Worm (Caenorhabditis elegans): ENCODE results near the gene ZK596.2.
"Not testable (repeated sequence)": the region's sequence is repeated elsewhere in the genome, so short reads cannot be mapped to it uniquely, and the experiment has no call there.

The ZK596.2 gene

DNA sequence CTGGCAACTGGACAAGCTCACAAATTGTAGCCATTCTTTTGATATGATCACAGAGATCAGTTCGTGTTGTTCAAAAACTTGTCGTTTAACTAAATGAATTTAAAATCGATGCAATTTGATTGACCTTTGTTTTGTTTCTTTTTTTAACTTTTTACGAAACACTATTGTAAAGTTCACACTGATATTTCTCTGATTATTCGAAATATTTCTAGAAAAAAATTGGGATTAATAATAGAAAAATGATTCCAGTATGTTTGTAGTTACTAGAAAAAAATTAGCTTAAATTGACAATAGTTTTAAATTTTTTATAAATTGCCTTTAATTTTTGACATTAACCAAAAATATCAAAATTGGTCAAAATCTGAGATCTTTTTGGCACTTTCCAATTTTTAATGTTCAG is at the start of gene ZK596.2:
ZK596.2 (minus strand) TSS at position 101 of the 400 bp plus-strand sequence.
- no peak for TF ChIP-seq sea-1 (GFP tag; conservative IDR thresholded peaks at IDR 0.05)
- no peak for TF ChIP-seq aly-1 (tag; optimal IDR thresholded peaks at IDR 0.05)
- TF ChIP-seq B0310.2 (tag; optimal IDR thresholded peaks at IDR 0.05): no peak
- TF ChIP-seq tbx-11 (GFP tag; IDR thresholded peaks at IDR 0.05): no peak
- no peak for TF ChIP-seq hmg-4 (GFP tag; optimal IDR thresholded peaks at IDR 0.05)
- no peak for TF ChIP-seq ceh-13 (GFP tag; optimal IDR thresholded peaks at IDR 0.05)
- TF ChIP-seq ama-1 (optimal IDR thresholded peaks at IDR 0.05): no peak
- no peak for TF ChIP-seq tbx-37 (GFP tag; conservative IDR thresholded peaks at IDR 0.05)
- no peak for TF ChIP-seq scrt-1 (GFP tag; IDR thresholded peaks at IDR 0.05)
- TF ChIP-seq hnd-1 (tag; optimal IDR thresholded peaks at IDR 0.05): no peak
- no peak for TF ChIP-seq pes-1 (GFP tag; IDR thresholded peaks at IDR 0.05)
- no peak for TF ChIP-seq F13C5.2 (tag; optimal IDR thresholded peaks at IDR 0.05)
- TF ChIP-seq hmbx-1 (tag; optimal IDR thresholded peaks at IDR 0.05): no peak
- TF ChIP-seq ceh-36 (tag; optimal IDR thresholded peaks at IDR 0.05): no peak

ce11 chrIV:10958230-10958588 is 49.1 kb upstream of the ZK596.2 start, which contains the start of gene sri-19:
Gene sri-19, plus strand, starts transcription at chrIV:10958372.
- TF ChIP-seq hnd-1 (tag; optimal IDR thresholded peaks at IDR 0.05) (no peak), B0310.2 (tag; optimal IDR thresholded peaks at IDR 0.05) (no peak), hmbx-1 (tag; optimal IDR thresholded peaks at IDR 0.05) (no peak), tbx-37 (GFP tag; conservative IDR thresholded peaks at IDR 0.05) (no peak), sea-1 (GFP tag; conservative IDR thresholded peaks at IDR 0.05) (no peak), aly-1 (tag; optimal IDR thresholded peaks at IDR 0.05) (no peak), scrt-1 (GFP tag; IDR thresholded peaks at IDR 0.05) (no peak), F13C5.2 (tag; optimal IDR thresholded peaks at IDR 0.05) (no peak), tra-4 (tag; optimal IDR thresholded peaks at IDR 0.05) (no peak), ets-7 (tag; optimal IDR thresholded peaks at IDR 0.05) (no peak), ama-1 (optimal IDR thresholded peaks at IDR 0.05) (no peak), ceh-36 (tag; optimal IDR thresholded peaks at IDR 0.05) (no peak)

DNA sequence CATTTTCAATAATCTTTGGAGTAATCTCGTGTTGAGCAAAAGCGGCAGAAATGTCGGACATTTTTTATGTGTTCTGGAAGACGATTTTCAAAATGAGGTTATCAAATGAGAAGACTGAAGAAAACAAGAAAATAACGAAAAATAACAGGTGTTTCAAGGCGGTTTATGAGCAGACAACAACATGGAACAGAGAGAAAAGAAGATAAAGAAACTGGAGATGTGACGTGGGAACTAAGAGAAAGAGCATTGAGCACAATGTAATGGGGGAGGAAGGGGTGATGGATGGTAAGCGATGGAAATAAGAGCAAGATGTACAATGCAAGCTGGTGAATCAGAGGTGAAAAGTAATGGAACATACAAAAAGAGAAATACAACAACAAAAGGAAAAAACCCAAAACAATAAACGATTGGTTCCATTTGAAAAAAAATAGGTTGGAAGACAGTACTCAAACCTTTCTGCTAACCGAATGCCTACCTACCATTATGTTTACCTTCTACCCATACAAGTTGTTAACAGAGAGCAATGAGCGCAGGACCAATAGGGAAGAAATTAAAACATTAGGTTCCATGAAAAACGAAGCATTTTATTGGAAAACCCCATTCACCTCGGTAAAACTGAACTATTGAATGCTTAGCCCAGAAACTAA is 48.6 kb upstream of the ZK596.2 start, which contains the start of gene Y69E1A.5:
Y69E1A.5 (minus strand) TSS at position 73 of the 647 bp plus-strand sequence.
- TF ChIP-seq hnd-1 (tag; optimal IDR thresholded peaks at IDR 0.05): no peak
- no peak for TF ChIP-seq ets-7 (tag; optimal IDR thresholded peaks at IDR 0.05)
- TF ChIP-seq ceh-36 (tag; optimal IDR thresholded peaks at IDR 0.05): no peak
- no peak for TF ChIP-seq F13C5.2 (tag; optimal IDR thresholded peaks at IDR 0.05)
- TF ChIP-seq hmg-4 (GFP tag; optimal IDR thresholded peaks at IDR 0.05): no peak
- TF ChIP-seq B0310.2 (tag; optimal IDR thresholded peaks at IDR 0.05): no peak

DNA sequence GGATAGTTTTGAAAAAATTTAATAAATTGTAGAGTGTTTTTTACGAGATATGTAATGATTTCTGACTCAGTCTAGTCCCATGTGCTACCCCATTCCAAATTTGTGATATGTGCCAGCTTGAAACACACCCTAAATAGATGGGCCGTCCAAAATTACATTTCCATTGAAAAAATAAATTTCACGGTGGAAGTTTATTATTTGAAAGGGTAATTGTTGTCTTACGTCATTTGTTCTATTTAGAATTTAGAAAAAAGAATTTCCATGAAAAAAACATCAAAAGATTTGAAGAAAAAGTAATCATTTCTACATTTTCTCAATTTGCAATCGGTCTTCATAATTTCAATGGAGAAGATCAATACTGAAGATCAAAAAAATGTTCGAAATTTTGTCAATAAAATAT is 45.8 kb upstream of the ZK596.2 start, which contains the start of gene Y69E1A.4:
Y69E1A.4 (plus strand) TSS at position 301 of the 400 bp plus-strand sequence.
- TF ChIP-seq ceh-36 (tag; optimal IDR thresholded peaks at IDR 0.05); pes-1 (GFP tag; IDR thresholded peaks at IDR 0.05); ceh-13 (GFP tag; optimal IDR thresholded peaks at IDR 0.05): not testable (repeated sequence)

DNA sequence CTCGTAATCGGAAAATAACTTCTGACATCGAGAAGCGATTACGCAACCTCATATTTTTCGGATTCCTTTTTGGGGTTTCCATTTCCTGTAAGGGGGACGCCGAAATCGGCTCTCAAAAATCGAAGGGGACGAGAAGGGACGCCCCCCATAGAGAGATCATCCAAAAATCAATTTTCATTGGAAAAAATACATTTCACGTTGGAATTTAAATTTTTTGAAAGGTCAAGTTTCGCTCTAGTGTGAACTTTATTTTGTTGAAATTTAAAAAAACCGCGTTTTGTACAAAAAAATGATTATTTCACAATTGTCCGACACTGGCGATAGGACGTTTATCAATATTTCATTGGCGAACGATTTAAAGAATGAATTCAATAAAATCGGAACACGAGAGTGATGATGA is 42.9 kb upstream of the ZK596.2 start, which contains the start of gene Y69E1A.3:
Y69E1A.3 (plus strand) TSS at position 301 of the 400 bp plus-strand sequence.
- TF ChIP-seq tbx-11 (GFP tag; IDR thresholded peaks at IDR 0.05) (no peak), hmg-4 (GFP tag; optimal IDR thresholded peaks at IDR 0.05) (no peak), ama-1 (optimal IDR thresholded peaks at IDR 0.05) (no peak), pes-1 (GFP tag; IDR thresholded peaks at IDR 0.05) (no peak), B0310.2 (tag; optimal IDR thresholded peaks at IDR 0.05) (no peak), tra-4 (tag; optimal IDR thresholded peaks at IDR 0.05) (no peak), tbx-37 (GFP tag; conservative IDR thresholded peaks at IDR 0.05) (no peak)

DNA sequence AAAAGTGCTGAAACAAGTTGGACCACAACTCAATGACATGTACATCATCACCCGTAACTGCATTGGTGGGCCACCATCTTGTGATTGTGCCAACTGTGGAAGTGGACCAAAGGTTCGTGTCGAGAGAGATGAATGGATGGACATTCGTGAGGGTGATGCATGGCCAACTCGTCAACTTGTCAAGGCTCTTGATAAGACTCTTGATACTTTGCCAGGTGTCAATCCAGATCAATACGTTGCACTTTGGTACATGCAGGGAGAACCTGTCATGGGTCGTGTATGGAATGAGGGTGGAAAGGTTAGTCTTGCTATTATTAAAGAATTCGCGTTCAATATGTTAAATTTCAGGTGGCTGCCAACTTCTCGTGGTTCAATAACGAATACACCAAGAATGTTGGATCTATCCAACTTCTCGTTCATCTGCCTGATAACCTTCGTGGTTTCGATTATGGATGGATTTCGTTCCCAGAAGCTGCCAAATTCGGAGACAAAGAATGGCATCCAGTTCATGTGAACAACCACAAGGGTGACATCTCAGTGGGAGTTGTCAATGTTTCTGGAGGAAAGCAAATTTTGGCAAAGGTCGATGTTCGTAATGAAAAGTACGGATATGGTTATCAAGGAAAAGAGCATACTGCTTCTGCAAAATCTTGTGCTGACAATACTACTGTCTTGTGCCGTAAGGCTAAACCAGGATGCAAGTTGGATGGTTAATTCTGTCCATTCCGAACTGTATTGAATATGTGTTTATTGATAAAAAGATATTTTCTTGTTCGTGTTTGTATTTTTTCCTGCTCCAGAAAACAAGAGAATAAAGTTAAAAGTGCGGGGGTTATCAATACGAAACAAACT is 41.5 kb upstream of the ZK596.2 start:
- TF ChIP-seq aly-1 (tag; optimal IDR thresholded peaks at IDR 0.05) (no peak), tbx-11 (GFP tag; IDR thresholded peaks at IDR 0.05) (no peak), hmbx-1 (tag; optimal IDR thresholded peaks at IDR 0.05) (no peak), B0310.2 (tag; optimal IDR thresholded peaks at IDR 0.05) (no peak), flt-1 (GFP tag; IDR thresholded peaks at IDR 0.05) (no peak), hnd-1 (tag; optimal IDR thresholded peaks at IDR 0.05) (no peak), hmg-4 (GFP tag; optimal IDR thresholded peaks at IDR 0.05) (no peak), ceh-13 (GFP tag; optimal IDR thresholded peaks at IDR 0.05) (no peak), ets-7 (tag; optimal IDR thresholded peaks at IDR 0.05) (no peak), tra-4 (tag; optimal IDR thresholded peaks at IDR 0.05) (no peak), ama-1 (optimal IDR thresholded peaks at IDR 0.05) (no peak), tbx-37 (GFP tag; conservative IDR thresholded peaks at IDR 0.05) (no peak), ceh-36 (tag; optimal IDR thresholded peaks at IDR 0.05) (no peak)

DNA sequence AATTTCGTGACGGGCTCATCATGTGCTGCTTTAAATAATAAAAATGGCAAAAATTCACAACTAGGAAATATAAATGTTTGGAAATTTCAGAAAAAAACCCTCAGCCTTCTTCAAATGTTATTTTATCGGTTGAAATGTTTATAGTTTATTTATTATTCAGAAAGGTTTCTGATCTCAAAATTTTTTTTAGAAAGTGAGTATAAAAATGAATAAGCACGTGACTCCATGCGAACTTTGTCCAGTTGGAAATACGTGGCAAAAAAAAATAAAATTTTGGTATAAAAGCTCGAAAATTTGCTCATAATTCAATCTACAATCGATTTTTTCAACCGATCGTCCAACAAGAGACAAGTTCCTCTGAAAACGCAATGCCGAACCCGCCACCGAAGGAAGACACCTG is 40.4 kb upstream of the ZK596.2 start, which contains the start of gene nsph-3.1:
nsph-3.1 (plus strand) TSS at position 301 of the 400 bp plus-strand sequence.
- TF ChIP-seq ama-1 (optimal IDR thresholded peaks at IDR 0.05) (no peak), B0310.2 (tag; optimal IDR thresholded peaks at IDR 0.05) (no peak), pes-1 (GFP tag; IDR thresholded peaks at IDR 0.05) (no peak), ceh-36 (tag; optimal IDR thresholded peaks at IDR 0.05) (no peak), tbx-11 (GFP tag; IDR thresholded peaks at IDR 0.05) (no peak)

Measured in whole organism, early embryonic.